Fruit fly (Drosophila melanogaster) whole organism, prepupa: ENCODE measurements around the gene tara.

ENCODE experiments used
- Blimp-1 ChIP-seq: fragments of 200-800 bp; sonication (Bioruptor generic); optimal IDR thresholded peaks from 3 replicates; lab custom pipeline; 2017; ENCODE audit warnings: missing biosample characterization, missing genetic modification characterization, mild to moderate bottlenecking, moderate library complexity, missing genetic modification reagents
- CG10669 ChIP-seq: fragments of 200-800 bp; sonication (Bioruptor generic); optimal IDR thresholded peaks from 3 replicates; lab custom pipeline; 2018; ENCODE audit warnings: missing biosample characterization, mild to moderate bottlenecking, missing genetic modification characterization, moderate library complexity
- CG11762 ChIP-seq: fragments of 200-800 bp; sonication (Bioruptor generic); optimal IDR thresholded peaks from 3 replicates; lab custom pipeline; 2016; ENCODE audit warnings: missing biosample characterization, missing genetic modification characterization; ENCODE audit not compliant: insufficient read depth
- CG1621 ChIP-seq: fragments of 200-800 bp; sonication (Bioruptor generic); optimal IDR thresholded peaks from 3 replicates; lab custom pipeline; 2018; ENCODE audit warnings: missing biosample characterization, mild to moderate bottlenecking, missing genetic modification characterization
- CG16779 ChIP-seq: fragments of 200-800 bp; sonication (Bioruptor generic); optimal IDR thresholded peaks from 3 replicates; lab custom pipeline; 2017; ENCODE audit warnings: missing biosample characterization, mild to moderate bottlenecking, missing genetic modification characterization
- CG3032 ChIP-seq: fragments of 200-800 bp; optimal IDR thresholded peaks from 2 replicates; lab custom pipeline; 2019; ENCODE audit warnings: missing biosample characterization, mild to moderate bottlenecking, missing genetic modification characterization, moderate library complexity
- CG32006 ChIP-seq: fragments of 200-800 bp; sonication (Bioruptor generic); optimal IDR thresholded peaks from 3 replicates; lab custom pipeline; 2017; ENCODE audit warnings: missing biosample characterization, mild to moderate bottlenecking, missing genetic modification characterization
- CG34406 ChIP-seq: fragments of 200-800 bp; sonication (Bioruptor generic); optimal IDR thresholded peaks from 3 replicates; lab custom pipeline; 2016; ENCODE audit warnings: missing biosample characterization, missing genetic modification characterization
- CG3919 ChIP-seq: fragments of 200-800 bp; sonication (Bioruptor generic); optimal IDR thresholded peaks from 3 replicates; lab custom pipeline; 2016; ENCODE audit warnings: missing biosample characterization, missing genetic modification characterization
- CG4318 ChIP-seq: fragments of 200-800 bp; sonication (Bioruptor generic); optimal IDR thresholded peaks from 3 replicates; lab custom pipeline; 2017; ENCODE audit warnings: missing biosample characterization, mild to moderate bottlenecking, missing genetic modification characterization
- CG6276 ChIP-seq: fragments of 200-800 bp; sonication (Bioruptor generic); optimal IDR thresholded peaks from 2 replicates; lab custom pipeline; 2017; ENCODE audit warnings: missing biosample characterization, mild to moderate bottlenecking, missing genetic modification characterization
- CG6808 ChIP-seq: fragments of 200-800 bp; sonication (Bioruptor generic); optimal IDR thresholded peaks from 3 replicates; lab custom pipeline; 2017; ENCODE audit warnings: missing biosample characterization, missing genetic modification characterization, mild to moderate bottlenecking, moderate library complexity, missing genetic modification reagents
- CG6854 ChIP-seq: fragments of 200-800 bp; sonication (Bioruptor generic); optimal IDR thresholded peaks from 2 replicates; lab custom pipeline; 2017; ENCODE audit warnings: missing biosample characterization, mild to moderate bottlenecking, missing genetic modification characterization
- CG7368 ChIP-seq: fragments of 200-800 bp; sonication (Bioruptor generic); optimal IDR thresholded peaks from 3 replicates; lab custom pipeline; 2016; ENCODE audit warnings: missing biosample characterization, missing genetic modification characterization
- CG8632 ChIP-seq: fragments of 200-800 bp; sonication (Bioruptor generic); optimal IDR thresholded peaks from 3 replicates; lab custom pipeline; 2016; ENCODE audit warnings: missing biosample characterization, missing genetic modification characterization
- CG9139 ChIP-seq: fragments of 200-800 bp; sonication (Bioruptor generic); optimal IDR thresholded peaks from 3 replicates; lab custom pipeline; 2017; ENCODE audit warnings: missing biosample characterization, mild to moderate bottlenecking, missing genetic modification characterization
- Eip75B ChIP-seq: fragments of 200-800 bp; sonication (Bioruptor generic); optimal IDR thresholded peaks from 3 replicates; lab custom pipeline; 2016; ENCODE audit warnings: missing biosample characterization, missing genetic modification characterization
- Eip78C ChIP-seq: fragments of 200-800 bp; sonication (Bioruptor generic); peaks from one replicate; lab custom pipeline; 2016; ENCODE audit warnings: missing biosample characterization, missing genetic modification characterization
- Eip93F ChIP-seq: fragments of 200-800 bp; sonication (Bioruptor generic); optimal IDR thresholded peaks from 2 replicates; lab custom pipeline; 2016; ENCODE audit warnings: missing biosample characterization, mild to moderate bottlenecking, missing genetic modification characterization
- Ets96B ChIP-seq: fragments of 200-800 bp; optimal IDR thresholded peaks from 2 replicates; lab custom pipeline; 2019; ENCODE audit warnings: missing biosample characterization, mild to moderate bottlenecking, missing genetic modification characterization, moderate library complexity
- Gug ChIP-seq: fragments of 200-800 bp; sonication (Bioruptor generic); IDR thresholded peaks from 2 replicates; pipeline ENCODE4 v1.3.6; 2022; ENCODE audit warnings: missing biosample characterization, missing genetic modification characterization
- Hr39 ChIP-seq: fragments of 200-800 bp; sonication (Bioruptor generic); optimal IDR thresholded peaks from 2 replicates; lab custom pipeline; 2016; ENCODE audit warnings: missing biosample characterization, missing genetic modification characterization
- Lpt ChIP-seq: fragments of 200-800 bp; sonication (Bioruptor generic); optimal IDR thresholded peaks from 3 replicates; lab custom pipeline; 2016; ENCODE audit warnings: missing biosample characterization, missing genetic modification characterization
- Met ChIP-seq: fragments of 200-800 bp; sonication (Bioruptor generic); optimal IDR thresholded peaks from 3 replicates; lab custom pipeline; 2016; ENCODE audit warnings: missing biosample characterization, missing genetic modification characterization
- OdsH ChIP-seq: fragments of 200-800 bp; sonication (Bioruptor generic); optimal IDR thresholded peaks from 3 replicates; lab custom pipeline; 2016; ENCODE audit warnings: missing biosample characterization, missing genetic modification characterization
- Sox102F ChIP-seq: fragments of 200-800 bp; sonication (Bioruptor generic); optimal IDR thresholded peaks from 2 replicates; lab custom pipeline; 2016; ENCODE audit warnings: missing biosample characterization, mild to moderate bottlenecking, missing genetic modification characterization
- Sox14 ChIP-seq: fragments of 200-800 bp; sonication (Bioruptor generic); optimal IDR thresholded peaks from 3 replicates; lab custom pipeline; 2016; ENCODE audit warnings: missing biosample characterization, missing genetic modification characterization
- Sox15 ChIP-seq: fragments of 200-800 bp; sonication (Bioruptor generic); optimal IDR thresholded peaks from 3 replicates; lab custom pipeline; 2016; ENCODE audit warnings: missing biosample characterization, missing genetic modification characterization
- achi ChIP-seq: fragments of 200-800 bp; sonication (Bioruptor generic); optimal IDR thresholded peaks from 3 replicates; lab custom pipeline; 2016; ENCODE audit warnings: missing biosample characterization, missing genetic modification characterization
- dac ChIP-seq: fragments of 200-800 bp; sonication (Bioruptor generic); optimal IDR thresholded peaks from 2 replicates; lab custom pipeline; 2017; ENCODE audit warnings: missing biosample characterization, mild to moderate bottlenecking, missing genetic modification characterization
- dsx ChIP-seq: fragments of 200-800 bp; optimal IDR thresholded peaks from 3 replicates; lab custom pipeline; 2019; ENCODE audit warnings: missing biosample characterization, mild to moderate bottlenecking, missing genetic modification characterization, moderate library complexity; ENCODE audit not compliant: poor library complexity, severe bottlenecking
- eg ChIP-seq: fragments of 200-800 bp; sonication (Bioruptor generic); IDR thresholded peaks from 3 replicates; pipeline ENCODE4 v1.3.6; 2022; ENCODE audit warnings: missing biosample characterization, missing genetic modification characterization
- esn ChIP-seq: fragments of 200-800 bp; sonication (Bioruptor generic); optimal IDR thresholded peaks from 2 replicates; lab custom pipeline; 2016; ENCODE audit warnings: missing biosample characterization, mild to moderate bottlenecking, missing genetic modification characterization, moderate library complexity
- fd85E ChIP-seq: fragments of 200-800 bp; sonication (Bioruptor generic); optimal IDR thresholded peaks from 3 replicates; lab custom pipeline; 2016; ENCODE audit warnings: missing biosample characterization, missing genetic modification characterization
- fkh ChIP-seq: fragments of 200-800 bp; sonication (Bioruptor generic); optimal IDR thresholded peaks from 3 replicates; lab custom pipeline; 2017; ENCODE audit warnings: missing biosample characterization, mild to moderate bottlenecking, missing genetic modification characterization, moderate library complexity
- net ChIP-seq: fragments of 200-800 bp; sonication (Bioruptor generic); optimal IDR thresholded peaks from 3 replicates; lab custom pipeline; 2016; ENCODE audit warnings: missing biosample characterization, missing genetic modification characterization
- salr ChIP-seq, 2 experiments: fragments of 200-800 bp; sonication (Bioruptor generic); optimal IDR thresholded peaks; 3 replicates each; lab custom pipeline; 2016 to 2018; ENCODE audit warnings: missing biosample characterization in 2 of 2, missing genetic modification characterization in 2 of 2, mild to moderate bottlenecking in 1 of 2
- spab ChIP-seq: fragments of 200-800 bp; sonication (Bioruptor generic); optimal IDR thresholded peaks from 2 replicates; lab custom pipeline; 2017; ENCODE audit warnings: missing biosample characterization, mild to moderate bottlenecking, missing genetic modification characterization, missing genetic modification reagents
- ss ChIP-seq, 2 experiments: fragments of 200-800 bp; sonication (Bioruptor generic); optimal IDR thresholded peaks; 2 replicates in 1 of 2; 3 replicates in 1 of 2; lab custom pipeline; 2017 to 2018; ENCODE audit warnings: mild to moderate bottlenecking in 2 of 2, missing biosample characterization in 2 of 2, missing genetic modification characterization in 2 of 2, moderate library complexity in 1 of 2
- svp ChIP-seq: fragments of 200-800 bp; sonication (Bioruptor generic); peaks from one replicate; lab custom pipeline; 2016; ENCODE audit warnings: missing biosample characterization, missing genetic modification characterization
- topi ChIP-seq: fragments of 200-800 bp; sonication (Bioruptor generic); optimal IDR thresholded peaks from 3 replicates; lab custom pipeline; 2016; ENCODE audit warnings: missing biosample characterization, missing genetic modification characterization
- vri ChIP-seq: fragments of 200-800 bp; sonication (Bioruptor generic); optimal IDR thresholded peaks from 3 replicates; lab custom pipeline; 2016; ENCODE audit warnings: missing biosample characterization, mild to moderate bottlenecking, missing genetic modification characterization

tara gene

dm6 chr3R:16241822-16242221 is 16.4 kb downstream of the tara start (continued):
- TF ChIP-seq CG7368 = no peak
- peak; percentile 11 for TF ChIP-seq Sox15 (GFP tag; lab: Kevin White, UChicago)
- TF ChIP-seq Sox102F = no peak
- no peak for TF ChIP-seq Blimp-1 (GFP tag; lab: Kevin White, UChicago)
- no peak for TF ChIP-seq dac (GFP tag; lab: Kevin White, UChicago)
- TF ChIP-seq CG4318 (GFP tag; lab: Kevin White, UChicago) = peak; percentile 61
- TF ChIP-seq CG32006 (GFP tag; lab: Kevin White, UChicago) = peak; percentile 69
- no peak for TF ChIP-seq CG1621 (tag; lab: Kevin White, UChicago)
- no peak for TF ChIP-seq svp (GFP tag; lab: Kevin White, UChicago)
- TF ChIP-seq achi (GFP tag; lab: Kevin White, UChicago) = no peak
- TF ChIP-seq Hr39 (GFP tag; lab: Kevin White, UChicago) = no peak
- no peak for TF ChIP-seq ss (GFP tag; optimal IDR thresholded peaks at IDR 0.05; lab: Kevin White, UChicago)

- TF ChIP-seq Sox15 (GFP tag; lab: Kevin White, UChicago) = no peak
- peak; percentile 79 for TF ChIP-seq CG1621 (tag; lab: Kevin White, UChicago)
- TF ChIP-seq svp (GFP tag; lab: Kevin White, UChicago) = peak; percentile 93
- TF ChIP-seq Met (GFP tag; lab: Kevin White, UChicago) = peak; percentile 47
- peak; percentile 91 for TF ChIP-seq CG6854
- peak; percentile 85 for TF ChIP-seq Sox14 (GFP tag; lab: Kevin White, UChicago)
- peak; percentile 8 for TF ChIP-seq fd85E (GFP tag; lab: Kevin White, UChicago)
- peak; percentile 57 for TF ChIP-seq Sox102F
- peak; percentile 29 for TF ChIP-seq Eip93F (GFP tag; lab: Kevin White, UChicago)
- TF ChIP-seq Ets96B (tag; lab: Kevin White, UChicago) = peak; percentile 9
- peak; percentile 22 for TF ChIP-seq CG3032 (tag; lab: Kevin White, UChicago)
- no peak for TF ChIP-seq Gug (GFP tag; lab: Robert Waterston, UW)
- no peak for TF ChIP-seq salr (GFP tag; optimal IDR thresholded peaks at IDR 0.05; lab: Kevin White, UChicago)
- TF ChIP-seq eg (GFP tag; lab: Robert Waterston, UW) = no peak
- peak; percentile 64 for TF ChIP-seq CG7368
- peak; percentile 81 for TF ChIP-seq fkh (GFP tag; lab: Kevin White, UChicago)
- TF ChIP-seq spab = peak; percentile 6
- no peak for TF ChIP-seq CG34406 (GFP tag; lab: Kevin White, UChicago)
- peak; percentile 29 for TF ChIP-seq CG8632 (GFP tag; lab: Kevin White, UChicago)
- TF ChIP-seq CG10669 (GFP tag; lab: Kevin White, UChicago) = peak; percentile 25
- TF ChIP-seq vri (GFP tag; lab: Kevin White, UChicago) = peak; percentile 100
- peak; percentile 71 to 83 for TF ChIP-seq ss (GFP tag; optimal IDR thresholded peaks at IDR 0.05; lab: Kevin White, UChicago)
- peak; percentile 24 for TF ChIP-seq topi (GFP tag; lab: Kevin White, UChicago)
- TF ChIP-seq CG6276 (GFP tag; lab: Kevin White, UChicago) = no peak
- TF ChIP-seq CG6808 (GFP tag; lab: Kevin White, UChicago) = peak; percentile 41
- TF ChIP-seq Blimp-1 (GFP tag; lab: Kevin White, UChicago) = peak; percentile 27
- peak; percentile 80 for TF ChIP-seq CG16779 (tag; lab: Kevin White, UChicago)
- TF ChIP-seq OdsH (GFP tag; lab: Kevin White, UChicago) = no peak
- TF ChIP-seq esn (GFP tag; lab: Kevin White, UChicago) = peak; percentile 24
- peak; percentile 87 for TF ChIP-seq Eip78C (GFP tag; lab: Kevin White, UChicago)
- TF ChIP-seq Eip75B (GFP tag; lab: Kevin White, UChicago) = peak; percentile 58
- TF ChIP-seq Lpt (GFP tag; lab: Kevin White, UChicago) = peak; percentile 94
- TF ChIP-seq CG9139 = peak; percentile 73
- TF ChIP-seq CG4318 (GFP tag; lab: Kevin White, UChicago) = no peak
- TF ChIP-seq net (GFP tag; lab: Kevin White, UChicago) = peak; percentile 56
- TF ChIP-seq CG11762 = no peak
- peak; percentile 73 for TF ChIP-seq CG3919
- TF ChIP-seq dsx (GFP tag; lab: Kevin White, UChicago) = peak; percentile 67
Measured at dm6 chr3R:16242461-16242934, 17.0 kb downstream of the tara start.
